Worm (Caenorhabditis elegans): ENCODE data around the gene F49E2.2.
A peak's percentile ranks its signal among the peaks of the same experiment; 100 is the strongest.

Gene F49E2.2

ce11 chrX:9551112-9551511 is 15.4 kb upstream of the F49E2.2 start (continued):
- TF ChIP-seq Y5F2A.4 (GFP tag; optimal IDR thresholded peaks at IDR 0.05) (no peak), unc-62 (GFP tag; optimal IDR thresholded peaks at IDR 0.05 in 1 of 2) (peak in 1 of 2 experiments; percentile 25), unc-62 (tag; optimal IDR thresholded peaks at IDR 0.05) (no peak), mxl-3 (GFP tag; optimal IDR thresholded peaks at IDR 0.05) (peak; percentile 88), zfp-3 (GFP tag; conservative IDR thresholded peaks at IDR 0.05) (no peak), fos-1 (tag; optimal IDR thresholded peaks at IDR 0.05) (no peak), nhr-28 (tag; optimal IDR thresholded peaks at IDR 0.05) (peak; percentile 66), skn-1 (tag; optimal IDR thresholded peaks at IDR 0.05) (no peak), hmg-1.1 (GFP tag; IDR thresholded peaks at IDR 0.05) (peak; percentile 67), dmd-9 (GFP tag; IDR thresholded peaks at IDR 0.05) (no peak), dmd-6 (GFP tag; IDR thresholded peaks at IDR 0.05) (peak; percentile 73), ces-1 (GFP tag; optimal IDR thresholded peaks at IDR 0.05) (no peak), T26A8.4 (GFP tag; IDR thresholded peaks at IDR 0.05) (no peak), T20F7.1 (GFP tag; optimal IDR thresholded peaks at IDR 0.05) (no peak), nhr-102 (tag; optimal IDR thresholded peaks at IDR 0.05) (no peak), aly-2 (tag; optimal IDR thresholded peaks at IDR 0.05) (no peak), hlh-11 (tag; optimal IDR thresholded peaks at IDR 0.05) (peak; percentile 82), ZK337.2 (GFP tag; IDR thresholded peaks at IDR 0.05) (no peak), nhr-76 (tag; optimal IDR thresholded peaks at IDR 0.05) (no peak), mep-1 (tag; optimal IDR thresholded peaks at IDR 0.05) (peak; percentile 79), tag-97 (GFP tag; IDR thresholded peaks at IDR 0.05) (no peak), daf-8 (GFP tag; IDR thresholded peaks at IDR 0.05) (no peak), daf-12 (tag; optimal IDR thresholded peaks at IDR 0.05) (no peak), fkh-10 (GFP tag; optimal IDR thresholded peaks at IDR 0.05) (peak; percentile 26), nhr-41 (GFP tag; IDR thresholded peaks at IDR 0.05) (peak; percentile 62; the same call in 1 of the 2 replicates), Y105C5A.15 (GFP tag; IDR thresholded peaks at IDR 0.05) (no peak), nhr-6 (tag; optimal IDR thresholded peaks at IDR 0.05) (peak; percentile 78), duxl-1 (tag; optimal IDR thresholded peaks at IDR 0.05; ENCODE audit: poor library complexity) (no peak), F49E8.2 (tag; optimal IDR thresholded peaks at IDR 0.05; ENCODE audit: borderline replicate concordance) (no peak), madf-5 (GFP tag; IDR thresholded peaks at IDR 0.05) (no peak), cey-2 (tag; optimal IDR thresholded peaks at IDR 0.05; ENCODE audit: borderline replicate concordance, insufficient read depth) (no peak), tra-1 (GFP tag; IDR thresholded peaks at IDR 0.05) (no peak), ceh-32 (tag; optimal IDR thresholded peaks at IDR 0.05; ENCODE audit: poor library complexity) (no peak), mxl-2 (GFP tag; conservative IDR thresholded peaks at IDR 0.05) (0 out of 2 replicates have a peak, but pooled peaks have one; percentile 19), daf-16 (GFP tag; optimal IDR thresholded peaks at IDR 0.05) (peak in 1 of 2 experiments; percentile 2), daf-16 (tag; optimal IDR thresholded peaks at IDR 0.05) (peak; percentile 92), ceh-44 (GFP tag; IDR thresholded peaks at IDR 0.05) (no peak), Y48G9A.11 (GFP tag; IDR thresholded peaks at IDR 0.05) (no peak), ztf-7 (tag; optimal IDR thresholded peaks at IDR 0.05) (no peak), zfp-2 (tag; optimal IDR thresholded peaks at IDR 0.05) (no peak), nhr-25 (tag; optimal IDR thresholded peaks at IDR 0.05; ENCODE audit: borderline replicate concordance, insufficient read depth) (peak; percentile 44), php-3 (GFP tag; IDR thresholded peaks at IDR 0.05) (0 out of 2 replicates have a peak, but pooled peaks have one; percentile 49), ZK546.5 (tag; optimal IDR thresholded peaks at IDR 0.05) (no peak), jun-1 (tag; optimal IDR thresholded peaks at IDR 0.05) (peak; percentile 7), ceh-28 (tag; optimal IDR thresholded peaks at IDR 0.05) (no peak), pha-4 (GFP tag; IDR thresholded peaks at IDR 0.05) (peak; percentile 36; the same call in 1 of the 2 replicates), pha-4 (tag; optimal IDR thresholded peaks at IDR 0.05) (no peak), lsy-2 (tag; optimal IDR thresholded peaks at IDR 0.05) (peak in 1 of 2 experiments; percentile 50), set-16 (GFP tag; IDR thresholded peaks at IDR 0.05) (peak; percentile 38; the same call in 1 of the 2 replicates), D1046.2 (GFP tag; IDR thresholded peaks at IDR 0.05) (no peak), R02D3.7 (tag; optimal IDR thresholded peaks at IDR 0.05) (no peak), lim-7 (GFP tag; IDR thresholded peaks at IDR 0.05) (no peak)
